Fruit fly (Drosophila melanogaster) whole organism, embryonic: ENCODE results near the gene Syx1A.
A peak's percentile ranks its signal among the peaks of the same experiment; 100 is the strongest.

Experiments used
- CG10321 ChIP-seq: fragments of 200-800 bp; sonication (Bioruptor generic); IDR thresholded peaks from 2 replicates; pipeline ENCODE4 v1.3.6; 2022; ENCODE audit warnings: missing biosample characterization, missing genetic modification characterization
- CG10979 ChIP-seq: fragments of 200-800 bp; sonication (Bioruptor generic); optimal IDR thresholded peaks from 2 replicates; lab custom pipeline; 2018; ENCODE audit warnings: missing biosample characterization, mild to moderate bottlenecking, missing genetic modification characterization, moderate library complexity
- CG13775 ChIP-seq: fragments of 200-800 bp; sonication (Bioruptor generic); optimal IDR thresholded peaks from 3 replicates; lab custom pipeline; 2017; ENCODE audit warnings: missing biosample characterization, mild to moderate bottlenecking, missing genetic modification characterization
- CG14050 ChIP-seq: fragments of 200-800 bp; sonication (Bioruptor generic); IDR thresholded peaks from 3 replicates; pipeline ENCODE4 v1.3.6; 2022; ENCODE audit warnings: missing biosample characterization, missing genetic modification characterization
- CG15011 ChIP-seq: fragments of 200-800 bp; sonication (Bioruptor generic); optimal IDR thresholded peaks from 3 replicates; lab custom pipeline; 2018; ENCODE audit warnings: missing biosample characterization, mild to moderate bottlenecking, missing genetic modification characterization
- CG16813 ChIP-seq: fragments of 200-800 bp; sonication (Bioruptor generic); IDR thresholded peaks from 3 replicates; pipeline ENCODE4 v1.3.6; 2022; ENCODE audit warnings: missing biosample characterization, missing genetic modification characterization; ENCODE audit not compliant: partially characterized antibody
- CG17568 ChIP-seq: fragments of 200-800 bp; sonication (Bioruptor generic); optimal IDR thresholded peaks from 2 replicates; lab custom pipeline; 2018; ENCODE audit warnings: missing biosample characterization, mild to moderate bottlenecking, missing genetic modification characterization, moderate library complexity
- CG17802 ChIP-seq: fragments of 200-800 bp; sonication (Bioruptor generic); optimal IDR thresholded peaks from 2 replicates; lab custom pipeline; 2018; ENCODE audit warnings: missing biosample characterization, mild to moderate bottlenecking, missing genetic modification characterization, moderate library complexity
- CG2875 ChIP-seq: fragments of 200-800 bp; sonication (Bioruptor generic); optimal IDR thresholded peaks from 2 replicates; lab custom pipeline; 2017; ENCODE audit warnings: missing biosample characterization, mild to moderate bottlenecking, missing genetic modification characterization, missing genetic modification reagents
- CG31224 ChIP-seq: fragments of 200-800 bp; sonication (Bioruptor generic); IDR thresholded peaks from 2 replicates; pipeline ENCODE4 v1.3.6; 2022; ENCODE audit warnings: missing biosample characterization, missing genetic modification characterization
- CG33213 ChIP-seq: fragments of 200-800 bp; sonication (Bioruptor generic); optimal IDR thresholded peaks from 3 replicates; lab custom pipeline; 2016; ENCODE audit warnings: missing biosample characterization, missing genetic modification characterization
- CG34224 ChIP-seq: fragments of 200-800 bp; sonication (Bioruptor generic); IDR thresholded peaks from 3 replicates; pipeline ENCODE4 v1.3.6; 2022; ENCODE audit warnings: missing biosample characterization, missing genetic modification characterization; ENCODE audit not compliant: partially characterized antibody
- CG3847 ChIP-seq: fragments of 200-800 bp; sonication (Bioruptor generic); IDR thresholded peaks from 2 replicates; pipeline ENCODE4 v1.3.6; 2022; ENCODE audit warnings: missing biosample characterization, missing genetic modification characterization
- CG8924 ChIP-seq: fragments of 200-800 bp; optimal IDR thresholded peaks from 3 replicates; lab custom pipeline; 2019; ENCODE audit warnings: missing biosample characterization, mild to moderate bottlenecking, missing genetic modification characterization, moderate library complexity
- CG9817 ChIP-seq: fragments of 200-800 bp; sonication (Bioruptor generic); optimal IDR thresholded peaks from 2 replicates; lab custom pipeline; 2018; ENCODE audit warnings: missing biosample characterization, mild to moderate bottlenecking, missing genetic modification characterization, moderate library complexity
- CG9876 ChIP-seq: fragments of 200-800 bp; sonication (Bioruptor generic); optimal IDR thresholded peaks from 2 replicates; lab custom pipeline; 2016; ENCODE audit warnings: missing biosample characterization, missing genetic modification characterization
- CG9932 ChIP-seq: fragments of 200-800 bp; sonication (Bioruptor generic); IDR thresholded peaks from 2 replicates; pipeline ENCODE4 v1.3.6; 2022; ENCODE audit warnings: missing biosample characterization, missing genetic modification characterization
- CHES-1-like ChIP-seq: fragments of 200-800 bp; sonication (Bioruptor generic); optimal IDR thresholded peaks from 2 replicates; lab custom pipeline; 2016; ENCODE audit warnings: missing biosample characterization, missing genetic modification characterization
- D19A ChIP-seq: fragments of 200-800 bp; optimal IDR thresholded peaks from 3 replicates; lab custom pipeline; 2019; ENCODE audit warnings: missing biosample characterization, mild to moderate bottlenecking, missing genetic modification characterization, moderate library complexity
- Dbx ChIP-seq: fragments of 200-800 bp; sonication (Bioruptor generic); IDR thresholded peaks from 3 replicates; pipeline ENCODE4 v1.3.6; 2022; ENCODE audit warnings: missing biosample characterization, missing genetic modification characterization
- Deaf1 ChIP-seq: fragments of 200-800 bp; optimal IDR thresholded peaks from 3 replicates; lab custom pipeline; 2019; ENCODE audit warnings: missing biosample characterization, mild to moderate bottlenecking, missing genetic modification characterization, moderate library complexity
- E2f1 ChIP-seq: fragments of 200-800 bp; sonication (Bioruptor generic); IDR thresholded peaks from 2 replicates; pipeline ENCODE4 v1.3.6; 2022; ENCODE audit warnings: missing biosample characterization, missing genetic modification characterization
- Eip74EF ChIP-seq, 2 experiments: fragments of 200-800 bp in 1 of 2; fragments of >200 bp in 1 of 2; sonication (Bioruptor generic) in 1 of 2; optimal IDR thresholded peaks; 2 replicates each; lab custom pipeline; 2017 to 2019; ENCODE audit warnings: missing biosample characterization in 2 of 2, missing genetic modification characterization in 2 of 2, mild to moderate bottlenecking in 1 of 2, moderate library complexity in 1 of 2
- Max ChIP-seq: fragments of 200-800 bp; sonication (Bioruptor generic); optimal IDR thresholded peaks from 2 replicates; lab custom pipeline; 2016; ENCODE audit warnings: missing biosample characterization, mild to moderate bottlenecking, missing genetic modification characterization
- Mes4 ChIP-seq: fragments of 200-800 bp; sonication (Bioruptor generic); optimal IDR thresholded peaks from 2 replicates; lab custom pipeline; 2016; ENCODE audit warnings: missing biosample characterization, missing genetic modification characterization
- Opbp ChIP-seq: fragments of 200-800 bp; sonication (Bioruptor generic); IDR thresholded peaks from 3 replicates; pipeline ENCODE4 v1.3.6; 2022; ENCODE audit warnings: missing biosample characterization, missing genetic modification characterization; ENCODE audit not compliant: partially characterized antibody
- Stat92E ChIP-seq, 3 experiments: fragments of >200 bp in 2 of 3; fragments of 200-800 bp in 1 of 3; sonication (Bioruptor generic) in 1 of 3; optimal IDR thresholded peaks; 2 replicates each; lab custom pipeline; 2017 to 2019; ENCODE audit warnings: missing biosample characterization in 3 of 3, missing genetic modification characterization in 3 of 3, mild to moderate bottlenecking in 1 of 3, moderate library complexity in 1 of 3
- Xrp1 ChIP-seq: fragments of 200-800 bp; sonication (Bioruptor generic); IDR thresholded peaks from 2 replicates; pipeline ENCODE4 v1.3.6; 2022; ENCODE audit warnings: missing biosample characterization, missing genetic modification characterization
- cg ChIP-seq: fragments of 200-800 bp; sonication (Bioruptor generic); optimal IDR thresholded peaks from 3 replicates; lab custom pipeline; 2019; ENCODE audit warnings: missing biosample characterization, mild to moderate bottlenecking, missing genetic modification characterization, moderate library complexity
- crc ChIP-seq: fragments of 200-800 bp; sonication (Bioruptor generic); optimal IDR thresholded peaks from 2 replicates; lab custom pipeline; 2016; ENCODE audit warnings: missing biosample characterization, missing genetic modification characterization
- dati ChIP-seq: fragments of 200-800 bp; sonication (Bioruptor generic); IDR thresholded peaks from 2 replicates; pipeline ENCODE4 v1.3.6; 2022; ENCODE audit warnings: missing biosample characterization, missing genetic modification characterization
- fd3F ChIP-seq: fragments of 200-800 bp; sonication (Bioruptor generic); optimal IDR thresholded peaks from 2 replicates; lab custom pipeline; 2018; ENCODE audit warnings: missing biosample characterization, mild to moderate bottlenecking, missing genetic modification characterization, moderate library complexity
- ftz-f1 ChIP-seq: fragments of 200-800 bp; sonication (Bioruptor generic); optimal IDR thresholded peaks from 2 replicates; lab custom pipeline; 2016; ENCODE audit warnings: missing biosample characterization, missing genetic modification characterization
- ken ChIP-seq: fragments of 200-800 bp; sonication (Bioruptor generic); IDR thresholded peaks from 3 replicates; pipeline ENCODE4 v1.3.6; 2022; ENCODE audit warnings: missing biosample characterization, missing genetic modification characterization
- klu ChIP-seq: fragments of 200-800 bp; sonication (Bioruptor generic); IDR thresholded peaks from 2 replicates; pipeline ENCODE4 v1.3.6; 2022; ENCODE audit warnings: missing biosample characterization, missing genetic modification characterization
- knrl ChIP-seq: fragments of 200-800 bp; sonication (Bioruptor generic); IDR thresholded peaks from 3 replicates; pipeline ENCODE4 v1.3.6; 2022; ENCODE audit warnings: missing biosample characterization, missing genetic modification characterization; ENCODE audit not compliant: partially characterized antibody
- luna ChIP-seq: fragments of 200-800 bp; sonication (Bioruptor generic); optimal IDR thresholded peaks from 2 replicates; lab custom pipeline; 2016; ENCODE audit warnings: missing biosample characterization, missing genetic modification characterization
- mirr ChIP-seq: fragments of 200-800 bp; sonication (Bioruptor generic); optimal IDR thresholded peaks from 3 replicates; lab custom pipeline; 2018; ENCODE audit warnings: missing biosample characterization, mild to moderate bottlenecking, missing genetic modification characterization
- peb ChIP-seq: fragments of 200-800 bp; sonication (Bioruptor generic); IDR thresholded peaks from 2 replicates; pipeline ENCODE4 v1.3.6; 2022; ENCODE audit warnings: missing biosample characterization, missing genetic modification characterization
- pita ChIP-seq: fragments of 200-800 bp; sonication (Bioruptor generic); optimal IDR thresholded peaks from 2 replicates; lab custom pipeline; 2017; ENCODE audit warnings: missing biosample characterization, mild to moderate bottlenecking, missing genetic modification characterization
- pros ChIP-seq: fragments of 200-800 bp; sonication (Bioruptor generic); optimal IDR thresholded peaks from 3 replicates; lab custom pipeline; 2019; ENCODE audit warnings: missing biosample characterization, mild to moderate bottlenecking, missing genetic modification characterization, moderate library complexity
- pzg ChIP-seq: fragments of 200-800 bp; sonication (Bioruptor generic); optimal IDR thresholded peaks from 3 replicates; lab custom pipeline; 2018; ENCODE audit warnings: missing biosample characterization, mild to moderate bottlenecking, missing genetic modification characterization, moderate library complexity
- ranshi ChIP-seq: fragments of 200-800 bp; sonication (Bioruptor generic); IDR thresholded peaks from 2 replicates; pipeline ENCODE4 v1.3.6; 2022; ENCODE audit warnings: missing biosample characterization, missing genetic modification characterization
- scrt ChIP-seq: fragments of 200-800 bp; sonication (Bioruptor generic); optimal IDR thresholded peaks from 2 replicates; lab custom pipeline; 2018; ENCODE audit warnings: missing biosample characterization, mild to moderate bottlenecking, missing genetic modification characterization, moderate library complexity
- sob ChIP-seq: fragments of 200-800 bp; sonication (Bioruptor generic); IDR thresholded peaks from 2 replicates; pipeline ENCODE4 v1.3.6; 2022; ENCODE audit warnings: missing biosample characterization, missing genetic modification characterization
- stwl ChIP-seq: fragments of 200-800 bp; sonication (Bioruptor generic); optimal IDR thresholded peaks from 3 replicates; lab custom pipeline; 2018; ENCODE audit warnings: missing biosample characterization, mild to moderate bottlenecking, missing genetic modification characterization, moderate library complexity
- twi ChIP-seq: fragments of 200-800 bp; optimal IDR thresholded peaks from 2 replicates; lab custom pipeline; 2019; ENCODE audit warnings: missing biosample characterization, mild to moderate bottlenecking, missing genetic modification characterization, moderate library complexity
- usp ChIP-seq: fragments of >200 bp; optimal IDR thresholded peaks from 2 replicates; lab custom pipeline; 2017; ENCODE audit warnings: missing biosample characterization, missing genetic modification characterization

The Syx1A gene

DNA sequence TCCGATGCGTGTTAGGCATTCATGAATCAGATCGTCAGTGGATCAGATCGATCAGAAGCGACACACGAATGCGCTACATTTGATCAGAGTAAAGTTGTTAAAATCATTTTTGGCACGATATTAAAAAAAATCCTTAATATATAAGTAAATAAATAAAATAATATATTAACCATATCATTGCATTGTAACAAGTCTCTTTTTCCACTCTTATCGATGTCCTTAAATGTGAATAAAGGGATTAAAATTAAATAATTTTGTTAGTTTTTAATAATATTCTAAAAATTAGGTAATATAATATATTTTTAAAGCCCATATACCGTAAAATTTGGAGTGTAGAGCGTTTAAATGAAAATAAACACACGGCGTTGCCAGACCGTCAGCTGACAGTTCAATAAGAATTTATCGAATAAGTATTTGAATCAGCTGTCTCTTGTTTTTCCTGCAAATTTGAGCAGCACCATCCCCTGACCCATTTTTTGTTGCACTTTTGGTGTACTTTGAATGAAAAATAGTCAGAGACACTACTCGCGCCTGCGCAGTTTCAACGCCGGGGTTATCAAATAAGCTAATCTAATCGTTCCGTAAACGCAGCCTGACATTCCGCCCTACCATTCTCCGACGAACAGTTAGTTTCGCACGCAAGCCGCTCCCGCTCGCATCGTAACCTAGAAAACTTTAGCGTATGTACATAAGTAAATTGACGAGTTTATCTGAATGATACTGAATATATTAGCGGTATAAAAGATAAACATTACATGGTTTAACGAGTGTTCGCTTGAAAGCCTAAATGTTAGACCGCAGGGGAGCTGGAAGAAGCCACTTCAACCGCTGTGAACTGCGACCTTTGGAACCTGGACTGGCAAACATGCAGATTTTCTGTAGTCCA is 46.6 kb upstream of the Syx1A start, which contains the start of the genes p38a and CG6178 (continued):
- TF ChIP-seq Max (GFP tag; lab: Kevin White, UChicago) (peak; percentile 85), CG16813 (GFP tag; lab: Robert Waterston, UW) (no peak), pita (GFP tag; lab: Kevin White, UChicago) (no peak), peb (peak; percentile 87), CG15011 (GFP tag; lab: Kevin White, UChicago) (peak; percentile 78), CG17568 (GFP tag; lab: Kevin White, UChicago) (peak; percentile 81), cg (GFP tag; lab: Kevin White, UChicago) (no peak), ken (peak; percentile 94), Dbx (GFP tag; lab: Robert Waterston, UW) (peak; percentile 96), ftz-f1 (GFP tag; lab: Kevin White, UChicago) (no peak), CG10979 (peak; percentile 97), fd3F (peak; percentile 98), luna (GFP tag; lab: Kevin White, UChicago) (no peak), CG31224 (GFP tag; lab: Robert Waterston, UW) (peak; percentile 93), CG10321 (GFP tag; lab: Robert Waterston, UW) (peak; percentile 77; the same call in 1 of the 2 replicates), knrl (GFP tag; lab: Robert Waterston, UW) (no peak), Eip74EF (GFP tag; optimal IDR thresholded peaks at IDR 0.05; lab: Kevin White, UChicago) (peak in 1 of 2 experiments; percentile 97), Deaf1 (tag; lab: Kevin White, UChicago) (peak; percentile 89), E2f1 (GFP tag; lab: Robert Waterston, UW) (peak; percentile 97), usp (GFP tag; lab: Kevin White, UChicago) (no peak), CHES-1-like (GFP tag; lab: Kevin White, UChicago) (peak; percentile 15), D19A (peak; percentile 98), ranshi (GFP tag; lab: Robert Waterston, UW) (peak; percentile 97), CG2875 (GFP tag; lab: Kevin White, UChicago) (peak; percentile 89), Opbp (GFP tag; lab: Robert Waterston, UW) (no peak), pzg (GFP tag; lab: Kevin White, UChicago) (peak; percentile 52), mirr (GFP tag; lab: Kevin White, UChicago) (peak; percentile 84), scrt (GFP tag; lab: Kevin White, UChicago) (peak; percentile 94), twi (peak; percentile 95), pros (GFP tag; lab: Kevin White, UChicago) (no peak), CG17802 (tag; lab: Kevin White, UChicago) (peak; percentile 76), Stat92E (GFP tag; optimal IDR thresholded peaks at IDR 0.05; lab: Kevin White, UChicago) (peak in 1 of 3 experiments; percentile 76), CG3847 (GFP tag; lab: Robert Waterston, UW) (peak; percentile 97), CG14050 (GFP tag; lab: Robert Waterston, UW) (peak; percentile 96), CG9932 (peak; percentile 97), klu (GFP tag; lab: Robert Waterston, UW) (peak; percentile 96), dati (GFP tag; lab: Robert Waterston, UW) (peak; percentile 84), CG9876 (GFP tag; lab: Kevin White, UChicago) (peak; percentile 13), CG34224 (GFP tag; lab: Robert Waterston, UW) (0 out of 3 replicates have a peak, but pooled peaks have one; percentile 25), Mes4 (peak; percentile 21), CG33213 (GFP tag; lab: Kevin White, UChicago) (peak; percentile 14), CG8924 (tag; lab: Kevin White, UChicago) (peak; percentile 99), sob (GFP tag; lab: Robert Waterston, UW) (peak; percentile 96), CG13775 (GFP tag; lab: Kevin White, UChicago) (peak; percentile 98), crc (GFP tag; lab: Kevin White, UChicago) (no peak), CG9817 (tag; lab: Kevin White, UChicago) (peak; percentile 98), stwl (tag; lab: Kevin White, UChicago) (peak; percentile 76), Xrp1 (GFP tag; lab: Robert Waterston, UW) (peak; percentile 96)
